Fruit fly (Drosophila melanogaster): ENCODE data around the gene p38c.

Gene p38c

DNA sequence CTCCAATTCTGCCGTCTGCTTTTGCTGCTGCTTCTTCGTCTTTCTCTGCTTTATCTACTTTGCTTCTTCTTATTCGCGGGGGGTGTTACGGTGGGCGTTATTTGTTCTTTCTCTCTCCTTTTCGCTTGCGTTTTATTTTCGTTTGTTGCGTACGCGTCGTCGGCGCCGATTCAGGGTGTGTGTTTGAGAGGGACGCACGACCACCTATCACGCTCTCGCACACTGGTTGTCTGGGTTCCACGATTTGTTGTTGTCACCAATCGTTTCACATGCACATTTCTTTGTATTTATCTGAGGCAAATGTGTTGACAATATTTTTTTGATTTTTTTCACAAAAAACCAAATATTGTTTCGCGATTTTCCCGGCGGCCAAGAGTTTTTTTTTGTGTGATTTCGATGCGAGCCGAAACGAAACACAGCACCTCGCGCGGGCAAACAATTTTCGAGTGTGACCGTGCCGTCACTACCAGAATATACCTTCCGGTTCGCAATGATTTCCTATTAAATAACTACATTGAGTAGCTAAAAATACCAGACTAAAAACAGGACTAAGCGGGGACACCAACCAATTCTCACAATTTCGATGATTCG, 44.6 kb downstream of the p38c start, which contains the start of gene Syx1A (continued):
- peak; percentile 94 for TF ChIP-seq CG9797 (GFP tag; optimal IDR thresholded peaks at IDR 0.05)
- no peak for TF ChIP-seq Elba2 (GFP tag; optimal IDR thresholded peaks at IDR 0.05)
- TF ChIP-seq NC2α (GFP tag; optimal IDR thresholded peaks at IDR 0.05) = no peak
- TF ChIP-seq Dad (GFP tag; optimal IDR thresholded peaks at IDR 0.05) = no peak
- TF ChIP-seq CG13775 (GFP tag; optimal IDR thresholded peaks at IDR 0.05) = no peak
- TF ChIP-seq Nf-YB (GFP tag; optimal IDR thresholded peaks at IDR 0.05) = peak; percentile 23
- TF ChIP-seq CG33557 (GFP tag; optimal IDR thresholded peaks at IDR 0.05) = no peak
- TF ChIP-seq Gug (GFP tag; IDR thresholded peaks at IDR 0.05) = no peak
- no peak for TF ChIP-seq CG7745 (tag; optimal IDR thresholded peaks at IDR 0.05)
- TF ChIP-seq slbo (GFP tag; IDR thresholded peaks at IDR 0.05) = no peak
- TF ChIP-seq E2f1 (GFP tag; IDR thresholded peaks at IDR 0.05) = no peak
- no peak for TF ChIP-seq Sox102F (GFP tag; optimal IDR thresholded peaks at IDR 0.05)
- peak; percentile 23 for TF ChIP-seq pho (GFP tag; optimal IDR thresholded peaks at IDR 0.05)
- no peak for TF ChIP-seq Awh (GFP tag; IDR thresholded peaks at IDR 0.05)
- TF ChIP-seq Vsx1 (GFP tag; optimal IDR thresholded peaks at IDR 0.05) = no peak
- peak; percentile 26 for TF ChIP-seq CG18262 (tag; optimal IDR thresholded peaks at IDR 0.05)
- no peak for TF ChIP-seq CG7357 (GFP tag; IDR thresholded peaks at IDR 0.05)
- no peak for TF ChIP-seq CG3847 (GFP tag; IDR thresholded peaks at IDR 0.05)
- TF ChIP-seq Pdp1 (GFP tag; optimal IDR thresholded peaks at IDR 0.05) = no peak
- TF ChIP-seq cg (GFP tag; optimal IDR thresholded peaks at IDR 0.05) = no peak
- peak; percentile 77 for TF ChIP-seq CG3163 (GFP tag; optimal IDR thresholded peaks at IDR 0.05)
- TF ChIP-seq tgo (GFP tag; IDR thresholded peaks at IDR 0.05) = no peak
- peak; percentile 4 for TF ChIP-seq CG17359 (tag; optimal IDR thresholded peaks at IDR 0.05)
- TF ChIP-seq Oaz (GFP tag; IDR thresholded peaks at IDR 0.05) = no peak
- TF ChIP-seq CG14860 (GFP tag; IDR thresholded peaks at IDR 0.05; ENCODE audit: partially characterized antibody) = no peak
- TF ChIP-seq CrebB (tag; optimal IDR thresholded peaks at IDR 0.05) = peak; percentile 61
- TF ChIP-seq D (optimal IDR thresholded peaks at IDR 0.05) = no peak
- TF ChIP-seq D (GFP tag; optimal IDR thresholded peaks at IDR 0.05) = no peak
- TF ChIP-seq CG9817 (tag; optimal IDR thresholded peaks at IDR 0.05) = no peak
- TF ChIP-seq CG6683 (GFP tag; optimal IDR thresholded peaks at IDR 0.05) = no peak
- no peak for TF ChIP-seq C15 (GFP tag; IDR thresholded peaks at IDR 0.05)
- no peak for TF ChIP-seq Poxn (GFP tag; IDR thresholded peaks at IDR 0.05)
- no peak for TF ChIP-seq Doc2 (GFP tag; IDR thresholded peaks at IDR 0.05)
- TF ChIP-seq org-1 (GFP tag; optimal IDR thresholded peaks at IDR 0.05) = no peak
- no peak for TF ChIP-seq Ada2b (GFP tag; IDR thresholded peaks at IDR 0.05)
- TF ChIP-seq Camta (GFP tag; optimal IDR thresholded peaks at IDR 0.05) = no peak
- TF ChIP-seq CG3065 (GFP tag; optimal IDR thresholded peaks at IDR 0.05) = no peak
- TF ChIP-seq Bgb (GFP tag; IDR thresholded peaks at IDR 0.05; ENCODE audit: partially characterized antibody) = no peak
- TF ChIP-seq CG1647 (GFP tag; optimal IDR thresholded peaks at IDR 0.05) = no peak
- no peak for TF ChIP-seq eve (GFP tag; optimal IDR thresholded peaks at IDR 0.05)
- TF ChIP-seq CG6654 (GFP tag; optimal IDR thresholded peaks at IDR 0.05) = no peak
- peak; percentile 87 for TF ChIP-seq Lhr (GFP tag; optimal IDR thresholded peaks at IDR 0.05)
- TF ChIP-seq eyg (GFP tag; optimal IDR thresholded peaks at IDR 0.05) = no peak
- TF ChIP-seq CG4730 (GFP tag; IDR thresholded peaks at IDR 0.05) = no peak
- TF ChIP-seq pita (GFP tag; optimal IDR thresholded peaks at IDR 0.05) = peak; percentile 70
- no peak for TF ChIP-seq sd (tag; optimal IDR thresholded peaks at IDR 0.05)
- no peak for TF ChIP-seq so (GFP tag; IDR thresholded peaks at IDR 0.05)
- no peak for TF ChIP-seq Rfx (GFP tag; IDR thresholded peaks at IDR 0.05)
- TF ChIP-seq ssp (GFP tag; IDR thresholded peaks at IDR 0.05) = no peak
- TF ChIP-seq CG1832 (GFP tag; optimal IDR thresholded peaks at IDR 0.05) = peak; percentile 85
- TF ChIP-seq HLHmδ (GFP tag; optimal IDR thresholded peaks at IDR 0.05) = peak; percentile 10
- TF ChIP-seq CG6272 (GFP tag; IDR thresholded peaks at IDR 0.05) = no peak

Data from whole organism, embryonic.